Worm (Caenorhabditis elegans) whole organism, mixed stage, embryonic: Measurements from ENCODE around the gene Y39A1A.22.
A peak's percentile ranks its signal among the peaks of the same experiment; 100 is the strongest.

Source experiments
- ceh-39 ChIP-seq: fragments of 150-350 bp; optimal IDR thresholded peaks from 2 replicates; lab custom pipeline; 2014; ENCODE audit warnings: missing biosample characterization, missing genetic modification characterization
- ces-1 ChIP-seq: fragments of 150-350 bp; optimal IDR thresholded peaks from 2 replicates; lab custom pipeline; 2014; ENCODE audit warnings: missing biosample characterization, missing genetic modification reagents, missing genetic modification characterization
- cnd-1 ChIP-seq: fragments of 200-800 bp; sonication (Bioruptor generic); optimal IDR thresholded peaks from 2 replicates; lab custom pipeline; 2018; ENCODE audit warnings: mild to moderate bottlenecking, missing genetic modification characterization, missing compliant biosample characterization
- elt-1 ChIP-seq: sonication (generic microtip); optimal IDR thresholded peaks from 2 replicates; lab custom pipeline; 2017; ENCODE audit warnings: missing genetic modification characterization, mild to moderate bottlenecking, missing compliant biosample characterization, antibody characterized with exemption, moderate library complexity, borderline replicate concordance; ENCODE audit not compliant: insufficient read depth
- mab-5 ChIP-seq: fragments of 150-350 bp; optimal IDR thresholded peaks from 2 replicates; lab custom pipeline; 2014; ENCODE audit warnings: missing biosample characterization, missing genetic modification characterization
- nhr-237 ChIP-seq: fragments of 150-350 bp; optimal IDR thresholded peaks from 2 replicates; lab custom pipeline; 2014; ENCODE audit warnings: missing biosample characterization, missing genetic modification characterization
- nhr-28 ChIP-seq: fragments of 150-350 bp; optimal IDR thresholded peaks from 2 replicates; lab custom pipeline; 2014; ENCODE audit warnings: missing biosample characterization, missing genetic modification characterization
- unc-39 ChIP-seq: fragments of 150-350 bp; optimal IDR thresholded peaks from 2 replicates; lab custom pipeline; 2014; ENCODE audit warnings: missing biosample characterization, missing genetic modification characterization

DNA sequence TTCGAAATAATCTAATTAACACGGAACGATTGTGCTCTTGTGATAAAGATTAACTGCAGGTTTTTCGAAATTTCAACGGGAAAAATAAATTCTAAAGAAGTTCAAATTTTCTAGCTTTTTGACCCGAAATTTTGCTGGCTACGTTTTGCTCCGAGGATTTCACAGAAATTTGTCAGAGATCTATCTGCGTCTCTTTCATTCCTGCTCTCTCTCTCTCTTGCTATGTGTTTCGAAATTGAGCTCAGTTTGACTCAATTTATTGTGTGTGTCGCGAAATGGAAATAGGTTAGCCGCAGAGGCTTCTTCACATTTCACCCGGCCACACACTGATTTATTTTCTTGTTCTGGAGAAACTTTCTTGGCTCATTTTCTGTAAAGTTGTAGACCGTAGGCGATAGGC is 49.2 kb downstream of the Y39A1A.22 start:
- no peak for TF ChIP-seq ceh-39
- TF ChIP-seq mab-5 (tag; lab: Kevin White, UChicago), result no peak
- no peak for TF ChIP-seq nhr-28 (tag; lab: Kevin White, UChicago)
- TF ChIP-seq cnd-1 (tag; lab: Kevin White, UChicago), result no peak
- no peak for TF ChIP-seq elt-1 (tag; lab: Kevin White, UChicago)
- no peak for TF ChIP-seq nhr-237 (tag; lab: Kevin White, UChicago)
- TF ChIP-seq unc-39 (tag; lab: Kevin White, UChicago), result no peak
- peak; percentile 68 for TF ChIP-seq ces-1
